Worm (Caenorhabditis elegans) whole organism, mixed stage, embryonic: ENCODE data around the gene rbm-26.

ENCODE experiments used
- M03D4.4 ChIP-seq: sonication (generic microtip); optimal IDR thresholded peaks from 2 replicates; lab custom pipeline; 2017; ENCODE audit warnings: mild to moderate bottlenecking, missing genetic modification characterization, missing compliant biosample characterization
- bed-3 ChIP-seq: fragments of 200-800 bp; sonication (Bioruptor generic); optimal IDR thresholded peaks from 3 replicates; lab custom pipeline; 2018; ENCODE audit warnings: mild to moderate bottlenecking, missing genetic modification characterization, moderate library complexity, missing compliant biosample characterization
- blmp-1 ChIP-seq: fragments of 150-350 bp; optimal IDR thresholded peaks from 2 replicates; lab custom pipeline; 2014; ENCODE audit warnings: missing biosample characterization, missing genetic modification characterization
- ceh-39 ChIP-seq: fragments of 150-350 bp; optimal IDR thresholded peaks from 2 replicates; lab custom pipeline; 2014; ENCODE audit warnings: missing biosample characterization, missing genetic modification characterization
- ces-1 ChIP-seq: fragments of 150-350 bp; optimal IDR thresholded peaks from 2 replicates; lab custom pipeline; 2014; ENCODE audit warnings: missing biosample characterization, missing genetic modification reagents, missing genetic modification characterization
- cnd-1 ChIP-seq: fragments of 200-800 bp; sonication (Bioruptor generic); optimal IDR thresholded peaks from 2 replicates; lab custom pipeline; 2018; ENCODE audit warnings: mild to moderate bottlenecking, missing genetic modification characterization, missing compliant biosample characterization
- drap-1 ChIP-seq: fragments of 200-800 bp; sonication (Bioruptor generic); optimal IDR thresholded peaks from 3 replicates; lab custom pipeline; 2018; ENCODE audit warnings: mild to moderate bottlenecking, missing genetic modification characterization, missing compliant biosample characterization
- elt-1 ChIP-seq: sonication (generic microtip); optimal IDR thresholded peaks from 2 replicates; lab custom pipeline; 2017; ENCODE audit warnings: missing genetic modification characterization, mild to moderate bottlenecking, missing compliant biosample characterization, antibody characterized with exemption, moderate library complexity, borderline replicate concordance; ENCODE audit not compliant: insufficient read depth
- flh-1 ChIP-seq: fragments of 200-800 bp; sonication (Bioruptor generic); optimal IDR thresholded peaks from 2 replicates; lab custom pipeline; 2018; ENCODE audit warnings: mild to moderate bottlenecking, missing genetic modification characterization, moderate library complexity, missing compliant biosample characterization
- ham-2 ChIP-seq: fragments of 200-800 bp; sonication (Bioruptor generic); optimal IDR thresholded peaks from 2 replicates; lab custom pipeline; 2018; ENCODE audit warnings: mild to moderate bottlenecking, missing genetic modification characterization, missing compliant biosample characterization
- lin-13 ChIP-seq: fragments of 150-350 bp; optimal IDR thresholded peaks from 2 replicates; lab custom pipeline; 2014; ENCODE audit warnings: missing biosample characterization, missing genetic modification characterization
- lin-32 ChIP-seq: fragments of 200-800 bp; sonication (Bioruptor generic); optimal IDR thresholded peaks from 2 replicates; lab custom pipeline; 2018; ENCODE audit warnings: mild to moderate bottlenecking, missing genetic modification characterization, missing compliant biosample characterization
- mab-5 ChIP-seq: fragments of 150-350 bp; optimal IDR thresholded peaks from 2 replicates; lab custom pipeline; 2014; ENCODE audit warnings: missing biosample characterization, missing genetic modification characterization
- mep-1 ChIP-seq: fragments of 150-350 bp; optimal IDR thresholded peaks from 2 replicates; lab custom pipeline; 2017; ENCODE audit warnings: missing biosample characterization, missing genetic modification reagents, missing genetic modification characterization, inconsistent platforms
- mls-2 ChIP-seq: sonication (generic microtip); optimal IDR thresholded peaks from 2 replicates; lab custom pipeline; 2016; ENCODE audit warnings: mild to moderate bottlenecking, missing genetic modification characterization, moderate library complexity, missing compliant biosample characterization
- nhr-12 ChIP-seq: fragments of 150-350 bp; optimal IDR thresholded peaks from 2 replicates; lab custom pipeline; 2014; ENCODE audit warnings: missing biosample characterization, missing genetic modification characterization
- nhr-2 ChIP-seq: fragments of 150-350 bp; optimal IDR thresholded peaks from 2 replicates; lab custom pipeline; 2014; ENCODE audit warnings: missing biosample characterization, missing genetic modification characterization
- nhr-237 ChIP-seq: fragments of 150-350 bp; optimal IDR thresholded peaks from 2 replicates; lab custom pipeline; 2014; ENCODE audit warnings: missing biosample characterization, missing genetic modification characterization
- nhr-28 ChIP-seq: fragments of 150-350 bp; optimal IDR thresholded peaks from 2 replicates; lab custom pipeline; 2014; ENCODE audit warnings: missing biosample characterization, missing genetic modification characterization
- nhr-76 ChIP-seq: sonication (generic microtip); optimal IDR thresholded peaks from 2 replicates; lab custom pipeline; 2017; ENCODE audit warnings: missing biosample characterization, missing genetic modification characterization
- pha-4 ChIP-seq: fragments of 150-350 bp; optimal IDR thresholded peaks from 2 replicates; lab custom pipeline; 2018; ENCODE audit warnings: missing biosample characterization, missing genetic modification reagents, missing genetic modification characterization
- sem-2 ChIP-seq: fragments of 200-800 bp; sonication (Bioruptor generic); optimal IDR thresholded peaks from 2 replicates; lab custom pipeline; 2018; ENCODE audit warnings: mild to moderate bottlenecking, missing genetic modification characterization, missing compliant biosample characterization
- sptf-1 ChIP-seq: sonication (generic microtip); optimal IDR thresholded peaks from 2 replicates; lab custom pipeline; 2017; ENCODE audit warnings: mild to moderate bottlenecking, missing genetic modification characterization, moderate library complexity, missing compliant biosample characterization
- tbx-8 ChIP-seq: fragments of 200-800 bp; sonication (Bioruptor generic); optimal IDR thresholded peaks from 2 replicates; lab custom pipeline; 2018; ENCODE audit warnings: mild to moderate bottlenecking, missing genetic modification characterization, moderate library complexity, missing compliant biosample characterization
- unc-120 ChIP-seq: sonication (generic microtip); optimal IDR thresholded peaks from 2 replicates; lab custom pipeline; 2017; ENCODE audit warnings: missing genetic modification characterization, missing compliant biosample characterization; ENCODE audit not compliant: poor library complexity, severe bottlenecking
- unc-62 ChIP-seq: fragments of 150-350 bp; optimal IDR thresholded peaks from 2 replicates; lab custom pipeline; 2014; ENCODE audit warnings: missing biosample characterization, missing genetic modification reagents, missing genetic modification characterization
- zip-8 ChIP-seq: fragments of 150-350 bp; optimal IDR thresholded peaks from 2 replicates; lab custom pipeline; 2014; ENCODE audit warnings: missing biosample characterization, missing genetic modification characterization
- ztf-11 ChIP-seq: fragments of 150-350 bp; optimal IDR thresholded peaks from 2 replicates; lab custom pipeline; 2014; ENCODE audit warnings: missing biosample characterization, missing genetic modification characterization

The rbm-26 gene

DNA sequence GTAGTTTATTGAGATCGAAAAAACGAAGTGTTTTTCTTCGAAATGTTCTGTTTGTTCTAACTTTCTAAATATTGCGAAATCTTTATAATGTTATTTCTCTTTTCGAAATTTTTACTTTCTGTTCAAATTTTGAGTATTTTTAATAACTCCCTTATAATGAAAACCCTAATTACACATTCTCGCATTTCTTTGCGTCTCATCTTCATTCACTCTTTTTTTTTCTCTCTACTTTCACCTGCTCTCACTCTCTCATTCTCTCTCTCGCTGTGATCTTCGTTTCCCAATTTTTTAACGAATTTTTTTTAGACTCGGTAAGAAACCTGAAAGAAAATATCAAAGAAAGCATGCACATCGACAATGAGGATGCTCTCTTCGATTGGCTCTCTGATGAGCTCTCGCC, at the start of gene rbm-26:
Gene rbm-26, plus strand, starts transcription at position 301 of the 400 bp plus-strand sequence.
- no peak for TF ChIP-seq ham-2 (GFP tag; lab: Kevin White, UChicago)
- TF ChIP-seq zip-8 = no peak
- no peak for TF ChIP-seq mab-5 (tag; lab: Kevin White, UChicago)
- no peak for TF ChIP-seq lin-13 (tag; lab: Kevin White, UChicago)
- TF ChIP-seq drap-1 (GFP tag; lab: Kevin White, UChicago) = no peak
- TF ChIP-seq mep-1 = no peak
- TF ChIP-seq blmp-1 (tag; lab: Kevin White, UChicago) = no peak
- TF ChIP-seq nhr-12 (tag; lab: Kevin White, UChicago) = no peak
- no peak for TF ChIP-seq ces-1 (GFP tag; lab: Kevin White, UChicago)
- TF ChIP-seq sem-2 = no peak
- no peak for TF ChIP-seq nhr-28 (tag; lab: Kevin White, UChicago)

DNA sequence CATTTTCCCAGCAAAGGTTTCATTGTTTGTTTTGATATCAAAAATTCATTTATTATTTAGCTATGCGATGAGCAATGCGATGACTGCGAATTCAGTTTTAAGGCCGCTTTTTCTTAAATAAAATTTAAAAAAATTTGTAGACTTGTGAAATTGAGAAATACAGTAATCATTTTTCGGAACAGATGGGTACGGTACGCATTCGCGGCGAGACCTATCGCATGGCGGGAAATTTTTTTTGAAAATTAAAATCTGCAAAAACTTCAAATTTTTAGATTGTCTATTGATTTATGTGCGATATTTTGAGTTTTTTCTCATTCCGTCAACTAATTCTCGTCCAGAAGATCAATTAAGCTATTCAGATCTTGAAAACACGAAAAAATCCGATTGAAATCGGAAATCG, 47.8 kb upstream of the rbm-26 start:
- TF ChIP-seq nhr-237 (tag; lab: Kevin White, UChicago) (no peak), tbx-8 (no peak), nhr-12 (tag; lab: Kevin White, UChicago) (no peak), blmp-1 (tag; lab: Kevin White, UChicago) (no peak), unc-62 (no peak), lin-32 (GFP tag; lab: Kevin White, UChicago) (no peak), drap-1 (GFP tag; lab: Kevin White, UChicago) (no peak), nhr-2 (tag; lab: Kevin White, UChicago) (no peak), sem-2 (no peak), ces-1 (GFP tag; lab: Kevin White, UChicago) (no peak), nhr-76 (no peak), ham-2 (GFP tag; lab: Kevin White, UChicago) (no peak), elt-1 (tag; lab: Kevin White, UChicago) (no peak), lin-13 (tag; lab: Kevin White, UChicago) (no peak), ceh-39 (tag; lab: Kevin White, UChicago) (no peak), unc-120 (no peak), bed-3 (no peak)

DNA sequence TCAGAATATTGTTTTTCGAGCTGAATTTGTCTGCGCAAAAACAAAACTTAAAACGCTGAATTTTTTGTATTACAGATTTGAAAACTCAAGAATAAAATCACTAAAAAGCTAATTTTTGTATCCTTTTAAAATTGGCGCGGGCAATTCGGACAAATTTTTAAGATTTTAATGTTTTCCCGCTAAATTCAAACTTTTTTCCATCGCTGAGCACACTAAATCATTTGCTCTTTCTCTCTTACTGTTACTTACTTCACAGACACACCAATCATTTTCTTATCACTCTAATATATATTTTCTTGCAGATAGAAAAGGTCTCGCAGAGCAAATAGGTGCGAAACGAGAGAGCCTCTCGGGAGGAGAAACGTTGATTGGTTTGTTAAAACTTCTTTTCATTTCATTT, 47.4 kb upstream of the rbm-26 start, which contains the start of gene par-3:
Gene par-3, plus strand, starts transcription at position 301 of the 400 bp plus-strand sequence.
- TF ChIP-seq mab-5 (tag; lab: Kevin White, UChicago) = no peak
- no peak for TF ChIP-seq flh-1 (GFP tag; lab: Kevin White, UChicago)
- no peak for TF ChIP-seq cnd-1 (tag; lab: Kevin White, UChicago)
- TF ChIP-seq drap-1 (GFP tag; lab: Kevin White, UChicago) = no peak
- TF ChIP-seq nhr-237 (tag; lab: Kevin White, UChicago) = no peak
- no peak for TF ChIP-seq unc-120
- TF ChIP-seq nhr-28 (tag; lab: Kevin White, UChicago) = no peak
- TF ChIP-seq nhr-12 (tag; lab: Kevin White, UChicago) = no peak
- TF ChIP-seq sptf-1 (tag; lab: Kevin White, UChicago) = no peak
- TF ChIP-seq ham-2 (GFP tag; lab: Kevin White, UChicago) = no peak
- no peak for TF ChIP-seq M03D4.4 (tag; lab: Kevin White, UChicago)
- no peak for TF ChIP-seq tbx-8
- TF ChIP-seq lin-32 (GFP tag; lab: Kevin White, UChicago) = no peak
- no peak for TF ChIP-seq nhr-2 (tag; lab: Kevin White, UChicago)
- TF ChIP-seq unc-62 = no peak
- TF ChIP-seq ztf-11 (tag; lab: Kevin White, UChicago) = no peak
- TF ChIP-seq blmp-1 (tag; lab: Kevin White, UChicago) = no peak

DNA sequence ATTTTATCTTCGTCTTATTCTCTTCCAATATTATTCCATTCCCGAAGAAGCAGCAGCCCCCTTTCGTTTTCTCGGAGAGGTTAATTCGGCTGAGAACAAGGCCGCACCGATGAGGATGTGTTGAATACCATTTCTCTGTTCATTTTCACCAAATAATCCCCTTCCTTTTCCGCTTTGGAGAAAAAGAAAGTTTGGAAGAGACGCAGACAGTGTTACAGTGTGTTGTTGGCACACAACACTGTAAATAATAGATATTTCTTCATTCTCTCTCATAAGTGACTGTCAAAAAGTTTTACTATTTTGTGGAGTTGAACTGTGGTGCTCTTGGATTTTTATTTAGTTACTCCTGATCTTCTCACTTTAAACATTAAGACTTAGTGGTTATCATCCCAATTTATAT, 46.1 kb upstream of the rbm-26 start:
- TF ChIP-seq mls-2 (tag; lab: Kevin White, UChicago) (no peak), zip-8 (no peak), sem-2 (no peak), mab-5 (tag; lab: Kevin White, UChicago) (no peak), blmp-1 (tag; lab: Kevin White, UChicago) (peak; percentile 91), pha-4 (peak; percentile 38), unc-62 (no peak)

DNA sequence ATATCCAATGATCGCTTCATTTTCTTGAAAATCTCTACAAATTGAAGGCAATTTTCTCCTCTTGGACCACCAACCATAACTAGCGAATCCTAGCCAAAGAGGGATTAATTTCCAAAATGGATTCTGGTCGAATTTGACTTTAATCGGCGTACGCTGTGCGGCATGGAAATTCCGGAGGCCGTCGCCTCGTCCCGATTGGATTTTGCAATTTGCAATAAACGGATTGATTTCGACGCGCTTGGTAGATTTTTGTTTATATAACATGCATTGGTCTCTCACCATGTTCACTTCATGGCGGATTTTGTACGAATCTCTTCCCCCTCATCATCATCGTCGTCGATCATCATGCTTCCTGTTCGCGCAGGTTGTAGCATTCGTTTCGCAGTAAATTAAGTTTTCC, 45.6 kb upstream of the rbm-26 start:
- TF ChIP-seq ces-1 (GFP tag; lab: Kevin White, UChicago) = peak; percentile 68
- no peak for TF ChIP-seq bed-3
- TF ChIP-seq ham-2 (GFP tag; lab: Kevin White, UChicago) = peak; percentile 3
- TF ChIP-seq, all 35 proteins: peak for 2
